Fruit fly (Drosophila melanogaster) whole organism, embryonic: ENCODE results near the gene CG43245.

ENCODE experiments used
- Awh ChIP-seq: fragments of 200-800 bp; sonication (Bioruptor generic); IDR thresholded peaks from 2 replicates; pipeline ENCODE4, ENCODE4 v1.3.6; 2022; ENCODE audit warnings: missing biosample characterization, missing genetic modification characterization
- CG10147 ChIP-seq: fragments of 200-800 bp; sonication (Bioruptor generic); optimal IDR thresholded peaks from 2 replicates; lab custom pipeline; 2019; ENCODE audit warnings: missing biosample characterization, mild to moderate bottlenecking, missing genetic modification characterization, moderate library complexity
- CG1024 ChIP-seq: fragments of 200-800 bp; sonication (Bioruptor generic); IDR thresholded peaks from 2 replicates; pipeline ENCODE4 v1.3.6; 2022; ENCODE audit warnings: missing biosample characterization, missing genetic modification characterization
- CG10431 ChIP-seq: fragments of 200-800 bp; sonication (Bioruptor generic); optimal IDR thresholded peaks from 3 replicates; lab custom pipeline; 2018; ENCODE audit warnings: missing biosample characterization, mild to moderate bottlenecking, missing genetic modification characterization
- CG12071 ChIP-seq: fragments of 200-800 bp; sonication (Bioruptor generic); optimal IDR thresholded peaks from 3 replicates; lab custom pipeline; 2018; ENCODE audit warnings: missing biosample characterization, mild to moderate bottlenecking, missing genetic modification characterization
- CG12391 ChIP-seq: fragments of 200-800 bp; sonication (Bioruptor generic); optimal IDR thresholded peaks from 3 replicates; lab custom pipeline; 2018; ENCODE audit warnings: missing biosample characterization, mild to moderate bottlenecking, missing genetic modification characterization, moderate library complexity
- CG14441 ChIP-seq: fragments of 200-800 bp; sonication (Bioruptor generic); IDR thresholded peaks from 2 replicates; pipeline ENCODE4 v1.3.6; 2022; ENCODE audit warnings: missing biosample characterization, missing genetic modification characterization
- CG1603 ChIP-seq: fragments of 200-800 bp; sonication (Bioruptor generic); optimal IDR thresholded peaks from 2 replicates; lab custom pipeline; 2019; ENCODE audit warnings: missing biosample characterization, mild to moderate bottlenecking, missing genetic modification characterization, moderate library complexity
- CG1647 ChIP-seq: fragments of 200-800 bp; sonication (Bioruptor generic); optimal IDR thresholded peaks from 3 replicates; lab custom pipeline; 2016; ENCODE audit warnings: missing biosample characterization, missing genetic modification characterization
- CG2889 ChIP-seq: fragments of 200-800 bp; sonication (Bioruptor generic); IDR thresholded peaks from 3 replicates; pipeline ENCODE4 v1.3.6; 2022; ENCODE audit warnings: missing biosample characterization, missing genetic modification characterization
- CG31224 ChIP-seq: fragments of 200-800 bp; sonication (Bioruptor generic); IDR thresholded peaks from 2 replicates; pipeline ENCODE4 v1.3.6; 2022; ENCODE audit warnings: missing biosample characterization, missing genetic modification characterization
- CG31365 ChIP-seq: fragments of 200-800 bp; sonication (Bioruptor generic); optimal IDR thresholded peaks from 2 replicates; lab custom pipeline; 2018; ENCODE audit warnings: missing biosample characterization, mild to moderate bottlenecking, missing genetic modification characterization
- CG32772 ChIP-seq: fragments of 200-800 bp; sonication (Bioruptor generic); IDR thresholded peaks from 2 replicates; pipeline ENCODE4 v1.3.6; 2022; ENCODE audit warnings: missing biosample characterization, missing genetic modification characterization
- CG43689 ChIP-seq: fragments of 200-800 bp; sonication (Bioruptor generic); IDR thresholded peaks from 2 replicates; pipeline ENCODE4 v1.3.6; 2022; ENCODE audit warnings: missing biosample characterization, missing genetic modification characterization
- CG4820 ChIP-seq: fragments of 200-800 bp; sonication (Bioruptor generic); optimal IDR thresholded peaks from 3 replicates; lab custom pipeline; 2016; ENCODE audit warnings: missing biosample characterization, missing genetic modification characterization
- CG6683 ChIP-seq: fragments of 200-800 bp; sonication (Bioruptor generic); optimal IDR thresholded peaks from 2 replicates; lab custom pipeline; 2017; ENCODE audit warnings: missing biosample characterization, mild to moderate bottlenecking, missing genetic modification characterization, missing genetic modification reagents
- CG6689 ChIP-seq: fragments of 200-800 bp; sonication (Bioruptor generic); IDR thresholded peaks from 2 replicates; pipeline ENCODE4 v1.3.6; 2022; ENCODE audit warnings: missing biosample characterization, missing genetic modification characterization
- CG7357 ChIP-seq: fragments of 200-800 bp; sonication (Bioruptor generic); IDR thresholded peaks from 3 replicates; pipeline ENCODE4 v1.3.6; 2022; ENCODE audit warnings: missing biosample characterization, missing genetic modification characterization
- CG7372 ChIP-seq: fragments of 200-800 bp; sonication (Bioruptor generic); IDR thresholded peaks from 2 replicates; pipeline ENCODE4 v1.3.6; 2022; ENCODE audit warnings: missing biosample characterization, missing genetic modification characterization
- CG9215 ChIP-seq: fragments of 200-800 bp; sonication (Bioruptor generic); IDR thresholded peaks from 2 replicates; pipeline ENCODE4 v1.3.6; 2022; ENCODE audit warnings: missing biosample characterization, missing genetic modification characterization
- CG9437 ChIP-seq: fragments of 200-800 bp; sonication (Bioruptor generic); optimal IDR thresholded peaks from 2 replicates; lab custom pipeline; 2018; ENCODE audit warnings: missing biosample characterization, mild to moderate bottlenecking, missing genetic modification characterization
- CG9727 ChIP-seq: fragments of 200-800 bp; sonication (Bioruptor generic); optimal IDR thresholded peaks from 3 replicates; lab custom pipeline; 2017; ENCODE audit warnings: missing biosample characterization, mild to moderate bottlenecking, missing genetic modification characterization
- CG9797 ChIP-seq: fragments of 200-800 bp; sonication (Bioruptor generic); optimal IDR thresholded peaks from 3 replicates; lab custom pipeline; 2018; ENCODE audit warnings: missing biosample characterization, mild to moderate bottlenecking, missing genetic modification characterization
- CoRest ChIP-seq: fragments of 200-800 bp; sonication (Bioruptor generic); optimal IDR thresholded peaks from 3 replicates; lab custom pipeline; 2018; ENCODE audit warnings: missing biosample characterization, mild to moderate bottlenecking, missing genetic modification characterization, moderate library complexity
- D ChIP-seq, 2 experiments: fragments of 200-800 bp in 1 of 2; fragments of >200 bp in 1 of 2; sonication (Bioruptor generic) in 1 of 2; optimal IDR thresholded peaks; 2 replicates in 1 of 2; 3 replicates in 1 of 2; lab custom pipeline; 2017; ENCODE audit warnings: mild to moderate bottlenecking in 1 of 2, missing biosample characterization in 1 of 2, missing genetic modification characterization in 1 of 2, missing genetic modification reagents in 1 of 2
- D19A ChIP-seq: fragments of 200-800 bp; optimal IDR thresholded peaks from 3 replicates; lab custom pipeline; 2019; ENCODE audit warnings: missing biosample characterization, mild to moderate bottlenecking, missing genetic modification characterization, moderate library complexity
- Doc2 ChIP-seq: fragments of 200-800 bp; sonication (Bioruptor generic); IDR thresholded peaks from 2 replicates; pipeline ENCODE4 v1.3.6; 2022; ENCODE audit warnings: missing biosample characterization, missing genetic modification characterization
- Dref ChIP-seq: fragments of 200-800 bp; sonication (Bioruptor generic); IDR thresholded peaks from 2 replicates; pipeline ENCODE4 v1.3.6; 2022; ENCODE audit warnings: missing biosample characterization, missing genetic modification characterization
- Gsc ChIP-seq: fragments of 200-800 bp; sonication (Bioruptor generic); IDR thresholded peaks from 2 replicates; pipeline ENCODE4 v1.3.6; 2022; ENCODE audit warnings: missing biosample characterization, missing genetic modification characterization
- Gug ChIP-seq: fragments of 200-800 bp; sonication (Bioruptor generic); IDR thresholded peaks from 4 replicates; pipeline ENCODE4 v1.3.6; 2022; ENCODE audit warnings: missing biosample characterization, missing genetic modification characterization
- HHEX ChIP-seq: fragments of 200-800 bp; sonication (Bioruptor generic); optimal IDR thresholded peaks from 3 replicates; lab custom pipeline; 2017; ENCODE audit warnings: missing biosample characterization, mild to moderate bottlenecking, missing genetic modification characterization, missing genetic modification reagents
- Hmx ChIP-seq: fragments of 200-800 bp; sonication (Bioruptor generic); optimal IDR thresholded peaks from 2 replicates; lab custom pipeline; 2016; ENCODE audit warnings: missing biosample characterization, missing genetic modification characterization
- Hr51 ChIP-seq, 2 experiments: fragments of 200-800 bp; sonication (Bioruptor generic); optimal IDR thresholded peaks; 2 replicates in 1 of 2; 3 replicates in 1 of 2; lab custom pipeline; 2016 to 2018; ENCODE audit warnings: missing biosample characterization in 2 of 2, missing genetic modification characterization in 2 of 2, mild to moderate bottlenecking in 1 of 2, moderate library complexity in 1 of 2
- Lpt ChIP-seq: fragments of >200 bp; optimal IDR thresholded peaks from 2 replicates; lab custom pipeline; 2018; ENCODE audit warnings: missing biosample characterization, missing genetic modification characterization
- NFAT ChIP-seq: fragments of 200-800 bp; sonication (Bioruptor generic); IDR thresholded peaks from 2 replicates; pipeline ENCODE4 v1.3.6; 2022; ENCODE audit warnings: missing biosample characterization, missing genetic modification characterization
- Neu2 ChIP-seq: fragments of 200-800 bp; sonication (Bioruptor generic); optimal IDR thresholded peaks from 3 replicates; lab custom pipeline; 2016; ENCODE audit warnings: missing biosample characterization, missing genetic modification characterization, borderline replicate concordance
- ap ChIP-seq: fragments of 200-800 bp; sonication (Bioruptor generic); IDR thresholded peaks from 2 replicates; pipeline ENCODE4 v1.3.6; 2022; ENCODE audit warnings: missing biosample characterization, missing genetic modification characterization
- ash1 ChIP-seq: fragments of 200-800 bp; sonication (Bioruptor generic); optimal IDR thresholded peaks from 2 replicates; lab custom pipeline; 2018; ENCODE audit warnings: missing biosample characterization, mild to moderate bottlenecking, missing genetic modification characterization
- crol ChIP-seq: fragments of 200-800 bp; sonication (Bioruptor generic); IDR thresholded peaks from 2 replicates; pipeline ENCODE4 v1.3.6; 2022; ENCODE audit warnings: missing biosample characterization, missing genetic modification characterization
- disco-r ChIP-seq: fragments of 200-800 bp; sonication (Bioruptor generic); optimal IDR thresholded peaks from 2 replicates; lab custom pipeline; 2016; ENCODE audit warnings: missing biosample characterization, missing genetic modification characterization
- esg ChIP-seq: fragments of 200-800 bp; sonication (Bioruptor generic); conservative IDR thresholded peaks from 2 replicates; pipeline ENCODE4 v1.3.6; 2022; ENCODE audit warnings: missing biosample characterization, missing genetic modification characterization
- fd3F ChIP-seq: fragments of 200-800 bp; sonication (Bioruptor generic); optimal IDR thresholded peaks from 2 replicates; lab custom pipeline; 2018; ENCODE audit warnings: missing biosample characterization, mild to moderate bottlenecking, missing genetic modification characterization, moderate library complexity
- gfzf ChIP-seq: fragments of 200-800 bp; sonication (Bioruptor generic); optimal IDR thresholded peaks from 2 replicates; lab custom pipeline; 2016; ENCODE audit warnings: missing biosample characterization, mild to moderate bottlenecking, missing genetic modification characterization, moderate library complexity
- insv ChIP-seq, 2 experiments: fragments of 200-800 bp; sonication (Bioruptor generic); optimal IDR thresholded peaks; 3 replicates each; lab custom pipeline; 2016 to 2018; ENCODE audit warnings: missing biosample characterization in 2 of 2, missing genetic modification characterization in 2 of 2
- jumu ChIP-seq: fragments of 200-800 bp; sonication (Bioruptor generic); optimal IDR thresholded peaks from 3 replicates; lab custom pipeline; 2016; ENCODE audit warnings: missing biosample characterization, missing genetic modification characterization
- lola ChIP-seq, 3 experiments: fragments of >200 bp in 2 of 3; fragments of 200-800 bp in 1 of 3; sonication (Bioruptor generic) in 1 of 3; optimal IDR thresholded peaks; 2 replicates each; lab custom pipeline; 2017 to 2019; ENCODE audit warnings: missing biosample characterization in 3 of 3, missing genetic modification characterization in 3 of 3, mild to moderate bottlenecking in 1 of 3, moderate library complexity in 1 of 3
- pfk ChIP-seq: fragments of 200-800 bp; sonication (Bioruptor generic); optimal IDR thresholded peaks from 2 replicates; lab custom pipeline; 2018; ENCODE audit warnings: missing biosample characterization, mild to moderate bottlenecking, missing genetic modification characterization, moderate library complexity
- sens ChIP-seq: fragments of 200-800 bp; sonication (Bioruptor generic); peaks from one replicate; lab custom pipeline; 2016; ENCODE audit warnings: missing biosample characterization, missing genetic modification characterization
- tna ChIP-seq: fragments of 200-800 bp; sonication (Bioruptor generic); IDR thresholded peaks from 2 replicates; pipeline ENCODE4 v1.3.6; 2022; ENCODE audit warnings: missing biosample characterization, missing genetic modification characterization; ENCODE audit not compliant: partially characterized antibody
- ttk ChIP-seq: fragments of 200-800 bp; sonication (Bioruptor generic); IDR thresholded peaks from 2 replicates; pipeline ENCODE4 v2.1.2; 2022; ENCODE audit warnings: missing biosample characterization, missing genetic modification characterization

CG43245 gene

DNA sequence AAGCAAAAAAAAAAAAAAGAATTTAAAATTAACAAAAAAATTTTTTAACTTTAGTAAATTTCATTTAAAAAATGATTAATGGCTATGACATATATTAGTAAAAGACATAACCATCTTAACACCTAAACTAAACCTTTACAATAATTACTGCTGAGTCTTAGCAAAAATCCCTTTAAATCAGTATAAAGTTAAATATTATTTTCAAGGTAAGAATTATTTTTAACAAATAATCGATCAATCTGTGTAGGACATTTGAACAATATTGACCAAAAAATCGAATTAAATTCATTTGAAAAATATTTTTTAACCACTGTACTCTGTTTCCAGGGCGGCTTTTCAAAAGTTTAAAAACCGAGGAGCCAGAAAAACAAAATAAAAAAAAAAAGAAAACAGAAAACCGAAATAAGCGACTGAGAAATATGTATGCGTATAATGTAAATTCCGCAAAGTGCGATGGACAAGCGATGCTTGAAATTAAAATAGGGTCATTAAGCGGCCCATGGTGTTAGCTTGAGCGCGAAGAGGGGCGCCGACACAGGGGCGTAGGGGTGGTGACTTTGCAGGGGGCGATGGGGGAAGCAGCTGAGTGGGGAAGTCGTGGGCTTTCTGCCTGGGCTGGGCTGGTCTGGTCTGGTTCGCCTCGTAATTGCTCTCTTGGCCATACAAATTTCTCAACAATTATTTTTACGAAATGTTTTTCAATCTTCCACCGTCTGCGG, 14.4 kb downstream of the CG43245 start (continued):
- TF ChIP-seq CG4820 (GFP tag; lab: Kevin White, UChicago) (no peak), HHEX (no peak), gfzf (GFP tag; lab: Kevin White, UChicago) (no peak), CoRest (peak; percentile 58), lola (GFP tag; optimal IDR thresholded peaks at IDR 0.05; lab: Kevin White, UChicago) (no peak), CG2889 (no peak), CG9727 (no peak), CG1603 (no peak), CG9215 (no peak), tna (GFP tag; lab: Robert Waterston, UW) (no peak), D19A (peak; percentile 23), Neu2 (GFP tag; lab: Kevin White, UChicago) (no peak), jumu (GFP tag; lab: Kevin White, UChicago) (no peak), CG6683 (no peak), CG31224 (no peak), CG10431 (GFP tag; lab: Kevin White, UChicago) (no peak), CG9437 (GFP tag; lab: Kevin White, UChicago) (peak; percentile 53), Doc2 (GFP tag; lab: Robert Waterston, UW) (no peak), CG6689 (GFP tag; lab: Robert Waterston, UW) (no peak; the same call in 1 of the 2 replicates), Hmx (GFP tag; lab: Kevin White, UChicago) (no peak), insv (GFP tag; optimal IDR thresholded peaks at IDR 0.05; lab: Kevin White, UChicago) (no peak), esg (GFP tag; lab: Robert Waterston, UW) (peak; percentile 40; the same call in 1 of the 2 replicates), Gsc (no peak), pfk (GFP tag; lab: Kevin White, UChicago) (no peak), CG32772 (GFP tag; lab: Robert Waterston, UW) (no peak), sens (peak; percentile 78), CG7357 (no peak), CG43689 (GFP tag; lab: Robert Waterston, UW) (no peak), disco-r (GFP tag; lab: Kevin White, UChicago) (no peak), CG1024 (no peak), Dref (GFP tag; lab: Robert Waterston, UW) (0 out of 2 replicates have a peak, but pooled peaks have one; percentile 7), CG12071 (GFP tag; lab: Kevin White, UChicago) (no peak), CG1647 (GFP tag; lab: Kevin White, UChicago) (no peak), CG7372 (GFP tag; lab: Robert Waterston, UW) (no peak), Hr51 (GFP tag; optimal IDR thresholded peaks at IDR 0.05; lab: Kevin White, UChicago) (peak in 1 of 2 experiments; percentile 79), ash1 (GFP tag; lab: Kevin White, UChicago) (no peak), CG31365 (tag; lab: Kevin White, UChicago) (no peak), CG14441 (peak; percentile 41), D (optimal IDR thresholded peaks at IDR 0.05; lab: Kevin White, UChicago) (no peak), D (GFP tag; optimal IDR thresholded peaks at IDR 0.05; lab: Kevin White, UChicago) (no peak), CG12391 (tag; lab: Kevin White, UChicago) (peak; percentile 33), ttk (0 out of 2 replicates have a peak, but pooled peaks have one; percentile 11), Awh (GFP tag; lab: Robert Waterston, UW) (no peak), CG10147 (GFP tag; lab: Kevin White, UChicago) (no peak), Gug (GFP tag; lab: Robert Waterston, UW) (no peak; the same call in 3 of the 4 replicates), ap (GFP tag; lab: Robert Waterston, UW) (no peak), NFAT (GFP tag; lab: Robert Waterston, UW) (no peak), fd3F (GFP tag; lab: Kevin White, UChicago) (no peak), Lpt (GFP tag; lab: Kevin White, UChicago) (no peak), CG9797 (GFP tag; lab: Kevin White, UChicago) (no peak), crol (GFP tag; lab: Robert Waterston, UW) (peak; percentile 92)
